Worm (Caenorhabditis elegans): ENCODE measurements around the gene dmsr-11.

dmsr-11 gene

ce11 chrV:6768452-6768929 lies 35.4 kb downstream of the dmsr-11 start, which contains the start of the genes T25F10.1 and clik-1:
Gene T25F10.1, plus strand, starts transcription at chrV:6768502.
Gene clik-1, minus strand, starts transcription at chrV:6768732.
- TF ChIP-seq ztf-25 (GFP tag; IDR thresholded peaks at IDR 0.05) (no peak), pha-4 (tag; optimal IDR thresholded peaks at IDR 0.05) (no peak)

- TF ChIP-seq zim-3 (tag; optimal IDR thresholded peaks at IDR 0.05), result no peak
- TF ChIP-seq him-1 (tag; optimal IDR thresholded peaks at IDR 0.05), result no peak
- TF ChIP-seq cebp-2 (GFP tag; IDR thresholded peaks at IDR 0.05), result no peak
Observed at ce11 chrV:6767576-6767975, 36.3 kb downstream of the dmsr-11 start.

ce11 chrV:6764972-6765371 lies 38.9 kb downstream of the dmsr-11 start, which contains the start of gene bbs-8:
Gene bbs-8, minus strand, starts transcription at chrV:6765072.
- no peak for TF ChIP-seq nfya-2 (GFP tag; IDR thresholded peaks at IDR 0.05)
- TF ChIP-seq fkh-3 (tag; optimal IDR thresholded peaks at IDR 0.05), result no peak
- no peak for TF ChIP-seq rec-8 (tag; optimal IDR thresholded peaks at IDR 0.05)
- no peak for TF ChIP-seq lin-54 (GFP tag; optimal IDR thresholded peaks at IDR 0.05)
- no peak for TF ChIP-seq attf-3 (GFP tag; conservative IDR thresholded peaks at IDR 0.05)
- no peak for TF ChIP-seq unc-62 (GFP tag; optimal IDR thresholded peaks at IDR 0.05)
- no peak for TF ChIP-seq B0019.2 (GFP tag; conservative IDR thresholded peaks at IDR 0.05)

- TF ChIP-seq unc-130 (GFP tag; optimal IDR thresholded peaks at IDR 0.05), result no peak
- TF ChIP-seq lir-1 (GFP tag; conservative IDR thresholded peaks at IDR 0.05), result no peak
- TF ChIP-seq hmg-1.2 (GFP tag; IDR thresholded peaks at IDR 0.05), result no peak
- TF ChIP-seq T07F8.4 (tag; optimal IDR thresholded peaks at IDR 0.05), result no peak
- TF ChIP-seq nhr-80 (tag; optimal IDR thresholded peaks at IDR 0.05), result no peak
- TF ChIP-seq snpc-4 (GFP tag; optimal IDR thresholded peaks at IDR 0.05), result no peak
- no peak for TF ChIP-seq snpc-4 (tag; optimal IDR thresholded peaks at IDR 0.05)
- no peak for TF ChIP-seq sptf-2 (GFP tag; optimal IDR thresholded peaks at IDR 0.05)
- TF ChIP-seq ets-4 (GFP tag; optimal IDR thresholded peaks at IDR 0.05), result no peak
- no peak for TF ChIP-seq hmg-20 (GFP tag; IDR thresholded peaks at IDR 0.05)
- no peak for TF ChIP-seq bed-1 (GFP tag; IDR thresholded peaks at IDR 0.05)
- TF ChIP-seq aptf-3 (GFP tag; IDR thresholded peaks at IDR 0.05), result no peak
- no peak for TF ChIP-seq B0336.3 (GFP tag; IDR thresholded peaks at IDR 0.05)
- TF ChIP-seq C17E4.6 (GFP tag; IDR thresholded peaks at IDR 0.05), result no peak
- no peak for TF ChIP-seq nfya-1 (tag; optimal IDR thresholded peaks at IDR 0.05; ENCODE audit: borderline replicate concordance, insufficient read depth)
Observed at ce11 chrV:6762361-6762760, 41.5 kb downstream of the dmsr-11 start, which contains the start of gene T25F10.4. Gene T25F10.4, minus strand, starts transcription at chrV:6762461.

- TF ChIP-seq nhr-80 (tag; optimal IDR thresholded peaks at IDR 0.05) (no peak), him-1 (tag; optimal IDR thresholded peaks at IDR 0.05) (no peak), Y53F4B.3 (GFP tag; IDR thresholded peaks at IDR 0.05) (no peak), zfh-2 (GFP tag; conservative IDR thresholded peaks at IDR 0.05) (peak; percentile 46; the same call in 1 of the 2 replicates), mes-4 (tag; optimal IDR thresholded peaks at IDR 0.05) (no peak), chd-7 (tag; optimal IDR thresholded peaks at IDR 0.05) (peak; percentile 37), lin-26 (GFP tag; IDR thresholded peaks at IDR 0.05) (0 out of 2 replicates have a peak, but pooled peaks have one; percentile 35), rec-8 (tag; optimal IDR thresholded peaks at IDR 0.05) (no peak), let-526 (GFP tag; IDR thresholded peaks at IDR 0.05) (no peak)
Observed at ce11 chrV:6758017-6758416, 45.9 kb downstream of the dmsr-11 start, which contains the start of gene dbl-1. Gene dbl-1, plus strand, starts transcription at chrV:6758135.

Measured in whole organism, young adult.